Worm (Caenorhabditis elegans): ENCODE results near the gene C14A6.7.

DNA sequence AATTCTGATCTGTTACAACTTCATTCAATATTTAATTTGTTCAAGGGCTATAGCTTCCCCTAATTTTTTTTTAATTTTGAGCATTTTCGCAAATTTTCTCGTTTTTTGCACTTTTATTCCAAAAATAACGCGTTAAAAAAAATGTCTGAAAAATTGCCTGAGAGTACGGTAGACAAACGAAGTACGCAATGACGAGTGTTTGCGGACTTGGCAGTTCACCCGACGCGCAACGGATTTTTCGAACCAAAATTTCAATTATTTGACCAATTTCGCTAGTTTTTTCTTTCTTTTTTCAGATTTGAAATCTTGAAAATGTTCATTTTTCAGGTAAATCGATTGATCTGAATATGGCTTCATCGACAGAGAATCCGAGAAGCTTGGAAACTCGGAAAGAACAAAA, 41.0 kb downstream of the C14A6.7 start, which contains the start of gene fbxa-211:
- no peak for TF ChIP-seq fkh-10 (GFP tag; optimal IDR thresholded peaks at IDR 0.05)
- TF ChIP-seq unc-62 (GFP tag; optimal IDR thresholded peaks at IDR 0.05): no peak
- no peak for TF ChIP-seq pha-4 (tag; optimal IDR thresholded peaks at IDR 0.05)
- no peak for TF ChIP-seq lsy-12 (tag; optimal IDR thresholded peaks at IDR 0.05)
- no peak for TF ChIP-seq nhr-237 (tag; optimal IDR thresholded peaks at IDR 0.05)
